Fruit fly (Drosophila melanogaster): ENCODE data around the gene lds.
A peak's percentile ranks its signal among the peaks of the same experiment; 100 is the strongest.

Gene lds

DNA sequence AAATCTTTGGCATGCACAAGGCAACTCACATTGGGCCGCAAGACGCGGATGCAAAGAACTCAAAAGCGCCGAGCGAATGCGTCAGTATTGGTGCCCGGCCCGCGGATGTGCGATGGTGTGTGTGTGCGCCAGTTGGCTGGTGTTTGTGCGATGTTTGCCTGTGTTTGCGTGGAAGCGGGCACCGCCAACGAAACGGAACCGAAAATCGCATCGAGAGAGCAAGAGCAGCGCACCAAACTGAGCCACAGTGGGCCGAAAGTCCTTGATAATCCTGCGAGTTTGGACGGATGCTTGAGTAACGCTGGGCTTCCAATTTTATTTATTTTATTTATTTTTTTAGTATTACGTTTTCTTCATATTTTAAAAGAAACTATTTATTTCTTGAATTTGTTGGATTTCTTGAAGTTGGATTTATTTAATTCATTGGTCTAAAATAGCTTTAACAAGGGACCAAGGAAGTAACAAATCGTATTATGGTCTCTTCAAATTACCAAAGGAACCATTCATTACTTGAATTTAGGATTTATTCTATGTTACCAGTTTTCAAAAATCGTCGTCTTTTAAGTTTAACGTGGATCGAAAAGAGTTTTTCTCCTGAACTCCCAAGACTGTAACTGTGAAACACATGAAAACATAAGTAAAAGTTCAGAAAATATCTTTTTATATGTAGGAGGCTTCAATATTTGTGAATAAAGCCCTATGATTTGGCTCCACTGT is 42.7 kb downstream of the lds start (continued):
- TF ChIP-seq onecut (GFP tag; IDR thresholded peaks at IDR 0.05) (peak; percentile 1; the same call in 1 of the 2 replicates), grau (tag; optimal IDR thresholded peaks at IDR 0.05) (no peak), CG4820 (GFP tag; optimal IDR thresholded peaks at IDR 0.05) (peak; percentile 19), Usf (GFP tag; optimal IDR thresholded peaks at IDR 0.05) (peak; percentile 62), Dp (GFP tag; optimal IDR thresholded peaks at IDR 0.05) (no peak), CG12769 (tag; optimal IDR thresholded peaks at IDR 0.05) (no peak), Xbp1 (GFP tag; optimal IDR thresholded peaks at IDR 0.05) (peak; percentile 15), CG10565 (GFP tag; optimal IDR thresholded peaks at IDR 0.05) (no peak), CG10274 (GFP tag; optimal IDR thresholded peaks at IDR 0.05) (no peak), CG9817 (tag; optimal IDR thresholded peaks at IDR 0.05) (no peak), CG13287 (GFP tag; IDR thresholded peaks at IDR 0.05; ENCODE audit: partially characterized antibody) (no peak), hb (GFP tag; IDR thresholded peaks at IDR 0.05; ENCODE audit: partially characterized antibody) (0 out of 3 replicates have a peak, but pooled peaks have one; percentile 10), Asciz (GFP tag; optimal IDR thresholded peaks at IDR 0.05) (peak; percentile 55), H15 (GFP tag; IDR thresholded peaks at IDR 0.05) (peak; percentile 49; the same call in 1 of the 3 replicates), CG18262 (tag; optimal IDR thresholded peaks at IDR 0.05) (peak; percentile 92), zen2 (GFP tag; IDR thresholded peaks at IDR 0.05; ENCODE audit: partially characterized antibody) (no peak), CG13424 (tag; optimal IDR thresholded peaks at IDR 0.05) (no peak), Sry-β (GFP tag; optimal IDR thresholded peaks at IDR 0.05) (peak; percentile 13), odd (GFP tag; optimal IDR thresholded peaks at IDR 0.05) (peak; percentile 33), CG1529 (GFP tag; optimal IDR thresholded peaks at IDR 0.05) (peak; percentile 55), CG30403 (GFP tag; optimal IDR thresholded peaks at IDR 0.05) (peak; percentile 58), NC2α (GFP tag; optimal IDR thresholded peaks at IDR 0.05) (no peak), Mrtf (GFP tag; IDR thresholded peaks at IDR 0.05) (no peak), schlank (tag; optimal IDR thresholded peaks at IDR 0.05) (no peak), Blimp-1 (GFP tag; optimal IDR thresholded peaks at IDR 0.05) (peak; percentile 32), CG13123 (GFP tag; optimal IDR thresholded peaks at IDR 0.05) (no peak), gem (tag; optimal IDR thresholded peaks at IDR 0.05) (peak; percentile 79), shn (GFP tag; optimal IDR thresholded peaks at IDR 0.05) (no peak), CG15269 (tag; optimal IDR thresholded peaks at IDR 0.05) (no peak), D19B (GFP tag; optimal IDR thresholded peaks at IDR 0.05) (no peak), nom (GFP tag; optimal IDR thresholded peaks at IDR 0.05) (no peak), pros (GFP tag; optimal IDR thresholded peaks at IDR 0.05) (no peak), CG9876 (GFP tag; optimal IDR thresholded peaks at IDR 0.05) (no peak), tup (GFP tag; optimal IDR thresholded peaks at IDR 0.05) (no peak), CG6813 (GFP tag; optimal IDR thresholded peaks at IDR 0.05) (peak; percentile 4), CG32767 (GFP tag; IDR thresholded peaks at IDR 0.05) (no peak), chinmo (GFP tag; IDR thresholded peaks at IDR 0.05; ENCODE audit: partially characterized antibody) (no peak), CG3847 (GFP tag; IDR thresholded peaks at IDR 0.05) (no peak), ATbp (GFP tag; optimal IDR thresholded peaks at IDR 0.05) (peak; percentile 55), CoRest (tag; optimal IDR thresholded peaks at IDR 0.05) (peak; percentile 72), CG6654 (GFP tag; optimal IDR thresholded peaks at IDR 0.05) (peak; percentile 55), CG6689 (GFP tag; IDR thresholded peaks at IDR 0.05) (peak; percentile 40), CG11560 (tag; IDR thresholded peaks at IDR 0.05) (no peak), CG9797 (GFP tag; optimal IDR thresholded peaks at IDR 0.05) (no peak), CG17568 (GFP tag; optimal IDR thresholded peaks at IDR 0.05) (no peak), CG7963 (GFP tag; IDR thresholded peaks at IDR 0.05; ENCODE audit: partially characterized antibody) (no peak), ttk (GFP tag; IDR thresholded peaks at IDR 0.05) (no peak; the same call in 1 of the 2 replicates), exex (tag; optimal IDR thresholded peaks at IDR 0.05) (no peak)

Measured in whole organism, embryonic.